Fruit fly (Drosophila melanogaster) whole organism, wandering third instar larva: Measurements from ENCODE around the gene CG13829.

Experiments used
- HLH106 ChIP-seq: fragments of 200-800 bp; optimal IDR thresholded peaks from 3 replicates; lab custom pipeline; 2019; ENCODE audit warnings: missing biosample characterization, mild to moderate bottlenecking, missing genetic modification characterization, moderate library complexity
- Hnf4 ChIP-seq: fragments of 200-800 bp; sonication (Bioruptor generic); optimal IDR thresholded peaks from 2 replicates; lab custom pipeline; 2016; ENCODE audit warnings: missing biosample characterization, mild to moderate bottlenecking, missing genetic modification characterization
- Hr83 ChIP-seq: fragments of 200-300 bp; sonication (Bioruptor generic); optimal IDR thresholded peaks from 2 replicates; lab custom pipeline; 2016; ENCODE audit warnings: missing biosample characterization, mild to moderate bottlenecking, missing genetic modification characterization, moderate library complexity; ENCODE audit not compliant: poor library complexity, severe bottlenecking
- Mio ChIP-seq: sonication (Bioruptor generic); optimal IDR thresholded peaks from 2 replicates; lab custom pipeline; 2016; ENCODE audit warnings: missing biosample characterization, missing genetic modification characterization
- foxo ChIP-seq, 2 experiments: fragments of 200-800 bp; sonication (Bioruptor generic); optimal IDR thresholded peaks; 2 replicates in 1 of 2; 3 replicates in 1 of 2; lab custom pipeline; 2016 to 2017; ENCODE audit warnings: missing biosample characterization in 2 of 2, missing genetic modification characterization in 2 of 2
- rgr ChIP-seq: fragments of 200-800 bp; sonication (Bioruptor generic); optimal IDR thresholded peaks from 3 replicates; lab custom pipeline; 2016; ENCODE audit warnings: missing biosample characterization, mild to moderate bottlenecking, missing genetic modification characterization
- usp ChIP-seq: fragments of >200 bp; optimal IDR thresholded peaks from 2 replicates; lab custom pipeline; 2017; ENCODE audit warnings: missing biosample characterization, missing genetic modification characterization

DNA sequence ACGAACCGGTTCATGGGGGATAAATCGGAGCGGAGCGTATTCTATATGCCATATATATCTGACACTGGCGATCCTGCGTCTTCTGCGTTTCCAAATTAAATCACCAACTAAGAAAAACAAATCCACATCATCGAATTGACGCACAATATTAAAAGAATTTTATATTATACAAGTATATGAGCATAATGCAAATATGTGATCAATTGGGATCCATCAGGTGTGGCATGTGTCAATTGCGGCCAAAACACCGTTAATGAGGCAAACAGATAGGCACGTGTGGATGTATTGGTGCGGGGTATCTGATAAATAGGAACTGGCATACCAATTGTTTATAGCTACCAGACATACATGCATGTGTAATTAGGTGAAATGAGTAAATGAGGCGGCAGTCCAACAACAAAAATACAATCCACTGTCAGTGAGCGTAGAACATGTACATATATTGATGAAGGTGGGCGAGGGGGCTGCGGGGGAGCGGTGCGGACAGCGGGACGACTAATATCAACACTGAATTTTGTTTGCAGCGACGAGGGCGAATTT lies 17.0 kb upstream of the CG13829 start:
- no peak for TF ChIP-seq Mio
- no peak for TF ChIP-seq Hr83 (GFP tag; lab: Kevin White, UChicago)
- no peak for TF ChIP-seq rgr (GFP tag; lab: Kevin White, UChicago)
- no peak for TF ChIP-seq usp
- TF ChIP-seq Hnf4 (GFP tag; lab: Kevin White, UChicago) = no peak
- TF ChIP-seq HLH106 = no peak
- no peak for TF ChIP-seq foxo (GFP tag; optimal IDR thresholded peaks at IDR 0.05; lab: Kevin White, UChicago)
